Fruit fly (Drosophila melanogaster) Kc167 (cell line): ENCODE data around the gene CG42752.

Experiments
- Myc ChIP-seq: fragments of >200 bp; optimal IDR thresholded peaks from 2 replicates; lab custom pipeline; 2017; ENCODE audit warnings: missing external identifiers
- Sin3A ChIP-seq: fragments of >200 bp; optimal IDR thresholded peaks from 2 replicates; lab custom pipeline; 2018; ENCODE audit warnings: missing external identifiers
- h ChIP-seq: fragments of >200 bp; optimal IDR thresholded peaks from 3 replicates; lab custom pipeline; 2018; ENCODE audit warnings: missing external identifiers
- insv ChIP-seq: fragments of >200 bp; optimal IDR thresholded peaks from 3 replicates; lab custom pipeline; 2018; ENCODE audit warnings: missing external identifiers
- psq ChIP-seq: fragments of >200 bp; optimal IDR thresholded peaks from 2 replicates; lab custom pipeline; 2017; ENCODE audit warnings: missing external identifiers
- ttk ChIP-seq: sonication (Bioruptor generic); optimal IDR thresholded peaks from 2 replicates; lab custom pipeline; 2017; ENCODE audit warnings: missing external identifiers

Gene CG42752

DNA sequence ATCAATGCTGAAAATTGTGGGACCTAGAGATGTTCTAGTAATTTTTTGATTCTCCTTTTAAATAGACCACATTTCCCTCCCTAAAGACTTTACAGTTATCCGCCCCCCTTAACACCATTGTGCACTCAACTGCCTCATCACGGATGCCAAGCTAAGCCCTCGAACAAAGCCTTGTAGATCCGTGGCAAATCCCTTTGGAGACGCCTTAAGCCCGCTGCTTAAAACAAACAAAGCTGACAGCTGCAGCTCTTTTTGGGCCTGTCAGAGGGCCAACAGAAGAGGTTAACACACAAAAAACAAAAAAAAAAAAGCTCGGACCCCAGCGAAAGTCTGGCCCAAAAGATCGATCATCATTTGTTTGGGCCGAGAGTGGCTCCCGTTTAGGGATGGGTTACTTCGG is 27.9 kb upstream of the CG42752 start:
- TF ChIP-seq Myc (lab: Kevin White, UChicago): no peak
- TF ChIP-seq Sin3A: no peak
- no peak for TF ChIP-seq ttk (lab: Kevin White, UChicago)
- no peak for TF ChIP-seq h (lab: Kevin White, UChicago)
- no peak for TF ChIP-seq insv (lab: Kevin White, UChicago)
- TF ChIP-seq psq: no peak

DNA sequence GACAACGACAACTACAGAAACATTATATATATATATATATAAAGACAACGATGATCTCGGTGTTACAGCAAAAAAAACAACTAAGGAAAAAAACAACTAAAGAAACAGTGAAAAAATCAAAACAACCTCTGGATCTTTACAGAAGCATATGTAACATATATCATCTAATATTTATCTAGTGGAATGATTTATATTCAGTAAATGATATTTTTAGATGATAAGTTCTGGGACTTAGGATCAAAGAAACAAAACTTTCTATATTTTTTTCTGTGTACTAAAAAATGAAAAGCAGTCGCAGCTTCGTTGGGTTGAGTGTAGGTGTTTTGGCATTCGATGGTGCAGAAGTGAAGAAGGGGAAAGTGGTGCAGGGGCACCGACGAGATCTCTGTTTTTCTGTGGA is 27.2 kb upstream of the CG42752 start:
- no peak for TF ChIP-seq h (lab: Kevin White, UChicago)
- TF ChIP-seq psq: no peak
- no peak for TF ChIP-seq Sin3A

DNA sequence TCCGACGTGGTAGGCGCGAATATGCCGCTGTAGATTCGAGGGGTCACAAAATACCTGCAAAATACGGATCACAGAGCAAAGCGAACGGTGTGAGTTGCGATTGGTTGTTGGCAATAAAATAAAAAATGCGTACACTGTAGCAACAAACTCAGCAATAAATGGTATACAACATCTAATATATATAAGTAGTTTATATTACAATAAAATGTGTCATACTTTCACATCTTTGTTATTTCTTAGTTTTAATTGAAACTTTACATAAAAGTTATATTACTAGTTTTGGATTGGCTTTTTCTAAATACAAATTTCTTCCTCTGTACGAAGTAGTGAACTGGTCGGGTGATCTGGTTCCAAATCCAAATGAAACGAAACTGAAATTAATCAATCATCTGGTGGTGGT is 25.9 kb upstream of the CG42752 start:
- TF ChIP-seq ttk (lab: Kevin White, UChicago) (no peak), psq (no peak), Sin3A (no peak), Myc (lab: Kevin White, UChicago) (no peak), h (lab: Kevin White, UChicago) (no peak), insv (lab: Kevin White, UChicago) (no peak)

DNA sequence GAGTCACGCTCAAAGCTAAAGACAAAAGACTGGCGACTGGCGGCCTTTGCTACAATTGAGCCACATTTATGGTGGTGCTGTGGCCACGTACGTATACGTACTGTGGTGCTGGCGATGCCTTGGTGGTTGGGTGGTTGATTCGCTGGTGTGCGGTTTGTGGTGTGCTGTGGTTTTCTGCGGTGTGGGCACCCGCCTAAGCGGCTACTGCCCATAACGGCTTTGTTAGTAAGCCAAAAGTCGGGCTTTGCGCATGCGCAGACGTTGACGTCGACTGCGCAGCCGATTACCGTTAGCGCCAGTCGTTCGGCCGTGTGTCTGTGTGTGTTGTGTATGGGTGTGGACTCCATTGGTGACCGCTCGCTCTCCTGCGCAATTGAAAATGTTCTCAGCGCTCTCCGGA is 13.3 kb upstream of the CG42752 start:
- TF ChIP-seq h (lab: Kevin White, UChicago): no peak
- TF ChIP-seq ttk (lab: Kevin White, UChicago): no peak
- TF ChIP-seq insv (lab: Kevin White, UChicago): no peak
- no peak for TF ChIP-seq psq
- TF ChIP-seq Sin3A: no peak
- no peak for TF ChIP-seq Myc (lab: Kevin White, UChicago)

DNA sequence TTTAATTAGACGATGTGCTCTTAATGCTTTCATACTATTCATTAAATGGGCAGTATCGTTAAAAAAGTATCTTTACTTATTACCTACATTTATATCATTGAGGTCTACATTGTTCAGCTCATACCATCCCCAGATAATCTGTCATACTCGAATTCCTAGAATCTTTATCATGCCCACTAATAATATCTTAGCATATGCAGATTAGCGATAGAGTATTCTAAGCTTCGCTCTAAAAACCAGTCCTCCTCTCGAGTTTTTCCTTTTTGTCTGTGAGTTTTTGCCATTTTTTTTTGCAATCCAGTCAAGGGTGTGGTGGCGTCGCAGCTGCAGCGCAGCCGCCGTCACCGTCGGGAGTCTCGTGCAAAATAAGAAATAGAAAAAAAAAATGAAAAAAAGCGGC is 12.9 kb upstream of the CG42752 start:
- TF ChIP-seq insv (lab: Kevin White, UChicago) (no peak), Myc (lab: Kevin White, UChicago) (no peak), h (lab: Kevin White, UChicago) (no peak), ttk (lab: Kevin White, UChicago) (no peak), Sin3A (no peak), psq (no peak)

DNA sequence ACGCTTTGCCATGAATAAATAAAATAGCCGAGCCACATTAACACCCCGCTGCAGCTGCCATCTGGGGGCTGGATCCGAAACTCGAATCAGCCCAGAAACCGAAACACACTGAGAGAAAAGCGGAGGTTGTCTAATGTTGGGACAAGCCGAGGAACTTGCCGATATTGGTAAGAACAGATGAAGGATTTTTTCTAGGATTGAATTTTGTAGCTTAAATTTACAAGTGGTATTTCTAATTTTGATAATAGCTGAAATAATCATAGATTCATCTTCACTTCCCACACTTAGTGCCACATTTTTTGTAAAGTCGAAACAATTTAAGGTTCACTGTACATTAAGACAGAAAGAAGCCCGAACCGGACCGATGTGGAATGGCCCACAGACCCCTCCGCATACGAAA is 12.1 kb upstream of the CG42752 start:
- TF ChIP-seq Sin3A (no peak), Myc (lab: Kevin White, UChicago) (no peak), psq (no peak), ttk (lab: Kevin White, UChicago) (no peak), h (lab: Kevin White, UChicago) (no peak), insv (lab: Kevin White, UChicago) (no peak)

DNA sequence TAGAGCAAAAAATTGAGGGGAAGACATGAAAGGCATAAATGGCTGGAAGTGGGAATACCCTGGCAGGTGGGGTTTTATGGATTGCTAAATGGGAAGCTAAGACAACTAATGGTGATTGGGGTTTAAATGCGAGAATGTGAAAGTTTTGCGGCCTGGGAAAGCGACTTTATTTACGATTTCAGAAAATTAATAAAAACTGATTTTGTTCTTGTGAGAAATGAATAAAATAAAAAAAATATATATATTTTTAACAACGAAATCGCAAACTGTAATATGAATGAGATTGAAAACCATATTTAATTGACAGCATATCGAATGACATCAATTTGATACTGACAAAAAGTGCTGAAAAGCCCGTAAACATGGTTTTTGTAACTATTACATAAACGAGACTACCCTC is 11.4 kb upstream of the CG42752 start:
- TF ChIP-seq insv (lab: Kevin White, UChicago) (no peak), h (lab: Kevin White, UChicago) (no peak), Sin3A (no peak), psq (no peak), Myc (lab: Kevin White, UChicago) (no peak), ttk (lab: Kevin White, UChicago) (no peak)

DNA sequence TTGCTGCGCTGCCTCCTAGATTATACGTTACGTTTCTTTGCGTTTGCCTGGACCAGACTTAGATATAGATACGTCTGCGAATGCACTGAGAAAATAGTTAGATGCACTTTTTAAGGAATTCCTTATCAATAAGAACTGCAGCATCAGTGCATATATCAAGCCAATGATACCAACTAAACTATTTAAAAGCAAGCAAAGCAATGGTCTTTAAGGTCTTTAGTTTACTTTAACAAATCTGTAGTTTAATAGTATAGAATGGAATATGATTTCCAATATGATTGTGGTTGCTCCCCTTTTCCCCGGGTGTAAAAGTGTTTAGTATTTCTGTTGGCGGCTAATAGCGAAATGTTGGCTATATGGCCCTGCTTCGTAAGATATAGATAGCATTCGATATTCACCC is 6.8 kb upstream of the CG42752 start:
- TF ChIP-seq psq (no peak), h (lab: Kevin White, UChicago) (no peak), Myc (lab: Kevin White, UChicago) (no peak)

DNA sequence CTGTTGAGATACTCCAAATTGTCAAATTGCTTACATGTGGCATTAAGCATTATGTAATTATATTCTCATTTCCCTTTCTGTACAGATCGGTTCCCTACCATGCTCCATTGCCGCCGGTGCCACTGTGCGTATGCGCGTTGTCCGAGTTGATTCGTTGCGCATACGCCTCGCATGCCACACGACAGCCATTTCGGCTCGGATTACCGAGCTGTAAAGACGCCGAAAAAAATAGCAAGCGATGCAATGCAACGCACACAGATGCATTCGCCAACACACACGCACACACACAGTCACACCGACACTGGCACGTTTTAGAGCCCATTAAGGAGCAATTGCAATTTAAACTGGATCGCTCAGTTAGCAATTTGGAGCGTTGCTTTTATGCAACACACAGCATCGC is 5.5 kb upstream of the CG42752 start:
- TF ChIP-seq ttk (lab: Kevin White, UChicago) (no peak), insv (lab: Kevin White, UChicago) (no peak), h (lab: Kevin White, UChicago) (no peak), Myc (lab: Kevin White, UChicago) (no peak), Sin3A (no peak)

DNA sequence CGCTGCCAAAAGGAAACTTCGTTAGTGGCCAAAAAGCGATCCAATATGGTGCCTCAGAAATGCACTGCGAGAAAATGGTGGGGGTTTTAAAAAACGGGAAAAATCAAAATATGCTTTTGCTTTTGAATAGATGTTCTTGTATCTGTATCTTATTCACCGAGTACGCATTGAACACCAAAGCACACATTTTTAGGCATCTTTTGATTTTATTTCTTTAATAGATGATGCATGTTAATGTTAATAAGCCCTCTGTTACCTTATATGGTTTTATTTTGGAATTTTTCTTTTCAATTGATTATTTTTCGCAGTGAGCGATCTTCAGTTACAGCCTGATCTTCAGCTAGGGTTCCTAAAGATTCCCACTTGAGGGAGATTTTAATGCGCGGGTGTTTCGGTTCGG is 4.0 kb upstream of the CG42752 start:
- TF ChIP-seq Myc (lab: Kevin White, UChicago): no peak
- no peak for TF ChIP-seq h (lab: Kevin White, UChicago)
- no peak for TF ChIP-seq ttk (lab: Kevin White, UChicago)
- TF ChIP-seq psq: no peak
- no peak for TF ChIP-seq insv (lab: Kevin White, UChicago)
- no peak for TF ChIP-seq Sin3A

DNA sequence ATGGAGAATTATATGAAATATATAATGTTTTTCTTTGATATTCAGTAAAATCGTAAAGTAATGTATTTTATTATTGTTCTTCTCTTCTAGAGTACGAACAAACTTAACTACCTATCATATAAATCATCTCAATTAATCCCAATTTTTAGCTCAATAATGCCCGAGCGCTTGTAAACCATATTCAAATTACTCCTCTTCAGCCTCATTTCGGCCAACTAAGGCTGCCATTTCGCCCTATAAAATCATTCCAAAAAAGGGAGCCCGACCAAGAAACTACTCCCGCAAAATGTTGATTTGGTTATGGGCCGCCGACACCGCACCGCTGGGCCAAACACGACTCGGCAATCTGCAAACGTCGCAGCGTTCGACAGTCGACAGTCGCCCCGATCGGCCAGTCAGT is 2.8 kb upstream of the CG42752 start:
- TF ChIP-seq Sin3A (no peak), h (lab: Kevin White, UChicago) (no peak), psq (no peak), ttk (lab: Kevin White, UChicago) (no peak), insv (lab: Kevin White, UChicago) (no peak), Myc (lab: Kevin White, UChicago) (no peak)

DNA sequence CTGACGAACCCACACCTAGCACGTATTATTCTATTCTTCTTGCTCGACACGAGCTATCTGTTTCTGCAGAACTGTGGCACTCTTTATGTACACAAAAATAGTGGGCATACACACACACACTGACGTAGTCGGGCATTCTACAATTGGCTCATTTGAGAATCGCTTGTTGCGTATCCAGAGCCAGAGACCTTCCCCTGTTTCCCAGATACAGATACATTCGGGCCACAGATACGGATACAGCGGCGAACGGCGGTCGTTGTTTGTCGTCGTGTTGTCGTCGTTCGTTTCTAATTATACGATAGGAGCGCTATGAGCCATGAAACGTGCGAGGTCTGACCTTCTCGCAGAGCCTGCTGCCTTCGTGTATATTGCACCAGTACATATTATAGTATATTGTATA is 2.7 kb downstream of the CG42752 start:
- TF ChIP-seq h (lab: Kevin White, UChicago) (no peak), insv (lab: Kevin White, UChicago) (no peak), ttk (lab: Kevin White, UChicago) (no peak), Myc (lab: Kevin White, UChicago) (no peak), Sin3A (no peak), psq (no peak)

DNA sequence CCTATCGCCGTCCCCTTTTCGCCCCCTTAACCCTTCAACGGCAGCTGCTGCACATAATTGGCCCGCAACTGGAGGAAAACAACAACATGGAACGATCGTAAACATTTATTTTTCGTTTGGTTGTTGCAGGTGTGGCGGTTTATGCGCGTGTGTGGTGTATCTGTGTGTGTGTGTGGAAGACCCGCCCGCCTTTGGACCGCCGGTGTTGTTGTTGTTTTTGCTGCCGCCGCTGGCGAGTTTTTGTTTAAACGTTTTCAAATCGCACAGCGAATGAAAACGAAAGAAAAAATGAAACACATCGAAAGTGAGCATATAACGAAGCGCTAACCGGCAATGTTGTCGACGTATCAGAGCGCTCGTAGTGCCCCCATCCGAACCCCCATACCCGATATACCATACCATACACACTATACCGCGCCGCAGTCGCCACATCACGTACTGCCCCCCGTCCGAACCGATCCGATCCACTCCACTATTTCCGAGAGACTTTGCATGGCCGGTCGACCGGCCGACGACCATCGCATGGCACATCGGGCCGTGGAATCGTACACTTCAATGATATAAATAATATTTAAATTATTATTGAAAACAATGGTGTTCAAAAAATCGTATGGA is 4.2 kb downstream of the CG42752 start:
- TF ChIP-seq h (lab: Kevin White, UChicago) (no peak), ttk (lab: Kevin White, UChicago) (no peak), psq (no peak), Myc (lab: Kevin White, UChicago) (no peak), insv (lab: Kevin White, UChicago) (no peak), Sin3A (no peak)
